Worm (Caenorhabditis elegans): ENCODE results near the gene sru-38.

ce11 chrV:9801965-9802364 lies 33.9 kb downstream of the sru-38 start, which contains the start of gene F46B6.10:
- TF ChIP-seq sea-1 (GFP tag; conservative IDR thresholded peaks at IDR 0.05) (no peak), ets-7 (tag; optimal IDR thresholded peaks at IDR 0.05) (no peak), B0310.2 (tag; optimal IDR thresholded peaks at IDR 0.05) (no peak), flt-1 (GFP tag; IDR thresholded peaks at IDR 0.05) (no peak), tra-4 (tag; optimal IDR thresholded peaks at IDR 0.05) (no peak), ama-1 (optimal IDR thresholded peaks at IDR 0.05) (no peak)

Measured in whole organism, early embryonic.